Fruit fly (Drosophila melanogaster): ENCODE data around the gene Rop.

dm6 chr3L:4121589-4121988, 17.2 kb downstream of the Rop start:
- no peak for TF ChIP-seq CG8478 (optimal IDR thresholded peaks at IDR 0.05)
- TF ChIP-seq psq (optimal IDR thresholded peaks at IDR 0.05), result no peak

Data from whole organism.